Worm (Caenorhabditis elegans) whole organism, young adult: ENCODE measurements around the gene srg-2.

Experiments used
- B0019.2 ChIP-seq: fragments of 200-800 bp; sonication (Bioruptor generic); conservative IDR thresholded peaks from 2 replicates; pipeline ENCODE4 v1.3.6; 2022; ENCODE audit warnings: missing genetic modification reagents, missing genetic modification characterization, missing compliant biosample characterization
- B0336.3 ChIP-seq: fragments of 200-800 bp; sonication (Bioruptor generic); IDR thresholded peaks from 2 replicates; pipeline ENCODE4 v1.3.6; 2022; ENCODE audit warnings: missing genetic modification characterization, missing compliant biosample characterization
- C06A6.2 ChIP-seq: fragments of 200-800 bp; sonication (Bioruptor generic); conservative IDR thresholded peaks from 2 replicates; pipeline ENCODE4 v1.3.6; 2022; ENCODE audit warnings: missing genetic modification characterization, missing compliant biosample characterization
- C17E4.6 ChIP-seq: fragments of 200-800 bp; sonication (Bioruptor generic); IDR thresholded peaks from 2 replicates; pipeline ENCODE4 v1.3.6; 2022; ENCODE audit warnings: missing genetic modification reagents, missing genetic modification characterization, missing compliant biosample characterization
- D2030.7 ChIP-seq: fragments of 200-800 bp; sonication (Bioruptor generic); IDR thresholded peaks from 2 replicates; pipeline ENCODE4 v1.3.6; 2022; ENCODE audit warnings: missing genetic modification reagents, missing genetic modification characterization, missing compliant biosample characterization
- F10E7.11 ChIP-seq: sonication (generic microtip); optimal IDR thresholded peaks from 2 replicates; lab custom pipeline; 2017; ENCODE audit warnings: mild to moderate bottlenecking, missing genetic modification characterization, moderate library complexity, missing compliant biosample characterization
- F23B12.7 ChIP-seq: sonication (generic microtip); optimal IDR thresholded peaks from 2 replicates; lab custom pipeline; 2017; ENCODE audit warnings: missing genetic modification characterization, mild to moderate bottlenecking, missing compliant biosample characterization, antibody characterized with exemption, moderate library complexity; ENCODE audit not compliant: insufficient read depth
- F33H1.4 ChIP-seq: fragments of 200-800 bp; sonication (Bioruptor generic); IDR thresholded peaks from 2 replicates; pipeline ENCODE4 v1.3.6; 2022; ENCODE audit warnings: missing genetic modification reagents, missing genetic modification characterization, missing compliant biosample characterization
- F37B4.10 ChIP-seq: fragments of 200-800 bp; sonication (Bioruptor generic); IDR thresholded peaks from 2 replicates; pipeline ENCODE4 v1.3.6; 2022; ENCODE audit warnings: missing genetic modification characterization, missing compliant biosample characterization
- K11D2.4 ChIP-seq: fragments of 200-800 bp; sonication (Bioruptor generic); IDR thresholded peaks from 2 replicates; pipeline ENCODE4 v1.3.6; 2022; ENCODE audit warnings: missing genetic modification reagents, missing genetic modification characterization, missing compliant biosample characterization
- T07F8.4 ChIP-seq: sonication (generic microtip); optimal IDR thresholded peaks from 2 replicates; lab custom pipeline; 2016; ENCODE audit warnings: mild to moderate bottlenecking, missing genetic modification characterization, moderate library complexity, missing compliant biosample characterization
- T26A5.8 ChIP-seq: sonication (generic microtip); optimal IDR thresholded peaks from 2 replicates; lab custom pipeline; 2016; ENCODE audit warnings: missing genetic modification characterization, missing compliant biosample characterization
- Y53F4B.3 ChIP-seq: fragments of 200-800 bp; sonication (Bioruptor generic); IDR thresholded peaks from 2 replicates; pipeline ENCODE4 v1.3.6; 2022; ENCODE audit warnings: missing genetic modification reagents, missing genetic modification characterization, missing compliant biosample characterization
- Y67H2A.10 ChIP-seq: fragments of 200-800 bp; sonication (Bioruptor generic); conservative IDR thresholded peaks from 2 replicates; pipeline ENCODE4 v1.3.6; 2022; ENCODE audit warnings: missing genetic modification reagents, missing genetic modification characterization, missing compliant biosample characterization
- Y79H2A.3 ChIP-seq: fragments of 200-800 bp; sonication (Bioruptor generic); conservative IDR thresholded peaks from 2 replicates; pipeline ENCODE4 v1.3.6; 2022; ENCODE audit warnings: missing genetic modification reagents, missing genetic modification characterization, missing compliant biosample characterization
- akir-1 ChIP-seq: fragments of 200-800 bp; sonication (Bioruptor generic); optimal IDR thresholded peaks from 2 replicates; lab custom pipeline; 2018; ENCODE audit warnings: mild to moderate bottlenecking, missing genetic modification characterization, moderate library complexity, missing compliant biosample characterization
- attf-5 ChIP-seq: fragments of 200-800 bp; sonication (Bioruptor generic); optimal IDR thresholded peaks from 2 replicates; lab custom pipeline; 2018; ENCODE audit warnings: mild to moderate bottlenecking, missing genetic modification characterization, missing compliant biosample characterization
- bed-2 ChIP-seq: fragments of 200-800 bp; sonication (Bioruptor generic); IDR thresholded peaks from 2 replicates; pipeline ENCODE4 v1.3.6; 2022; ENCODE audit warnings: missing genetic modification reagents, missing genetic modification characterization, missing compliant biosample characterization
- ccch-3 ChIP-seq: fragments of 200-800 bp; sonication (Bioruptor generic); optimal IDR thresholded peaks from 2 replicates; lab custom pipeline; 2018; ENCODE audit warnings: mild to moderate bottlenecking, missing genetic modification characterization, missing compliant biosample characterization
- ceh-27 ChIP-seq: fragments of 200-800 bp; sonication (Bioruptor generic); optimal IDR thresholded peaks from 2 replicates; lab custom pipeline; 2018; ENCODE audit warnings: mild to moderate bottlenecking, missing genetic modification characterization, moderate library complexity, missing compliant biosample characterization
- chd-7 ChIP-seq: sonication (generic microtip); optimal IDR thresholded peaks from 2 replicates; lab custom pipeline; 2016; ENCODE audit warnings: mild to moderate bottlenecking, missing genetic modification characterization, moderate library complexity, missing compliant biosample characterization
- dpl-1 ChIP-seq: fragments of 150-350 bp; optimal IDR thresholded peaks from 2 replicates; lab custom pipeline; 2014; ENCODE audit warnings: missing biosample characterization, missing genetic modification reagents, missing genetic modification characterization
- efl-1 ChIP-seq: fragments of 150-350 bp; optimal IDR thresholded peaks from 2 replicates; lab custom pipeline; 2014; ENCODE audit warnings: missing biosample characterization, missing genetic modification reagents, missing genetic modification characterization
- him-1 ChIP-seq: sonication (generic microtip); optimal IDR thresholded peaks from 2 replicates; lab custom pipeline; 2016; ENCODE audit warnings: missing genotype, missing genetic modification reagents, missing genetic modification characterization, missing compliant biosample characterization
- hlh-12 ChIP-seq: sonication (generic microtip); optimal IDR thresholded peaks from 2 replicates; lab custom pipeline; 2016; ENCODE audit warnings: missing genetic modification characterization, missing compliant biosample characterization
- hmg-1.2 ChIP-seq: fragments of 200-800 bp; sonication (Bioruptor generic); IDR thresholded peaks from 2 replicates; pipeline ENCODE4 v1.3.6; 2022; ENCODE audit warnings: missing genetic modification reagents, missing genetic modification characterization, missing compliant biosample characterization
- hmg-20 ChIP-seq: fragments of 200-800 bp; sonication (Bioruptor generic); IDR thresholded peaks from 2 replicates; pipeline ENCODE4 v1.3.6; 2022; ENCODE audit warnings: missing genetic modification reagents, missing genetic modification characterization, missing compliant biosample characterization
- let-526 ChIP-seq: fragments of 200-800 bp; sonication (Bioruptor generic); IDR thresholded peaks from 2 replicates; pipeline ENCODE4 v1.3.6; 2022; ENCODE audit warnings: missing genetic modification reagents, missing genetic modification characterization, missing compliant biosample characterization
- madf-6 ChIP-seq: fragments of 200-800 bp; sonication (Bioruptor generic); IDR thresholded peaks from 2 replicates; pipeline ENCODE4 v1.3.6; 2022; ENCODE audit warnings: missing genetic modification reagents, missing genetic modification characterization, missing compliant biosample characterization
- madf-8 ChIP-seq: fragments of 200-800 bp; sonication (Bioruptor generic); conservative IDR thresholded peaks from 2 replicates; pipeline ENCODE4 v1.3.6; 2022; ENCODE audit warnings: missing genetic modification reagents, missing genetic modification characterization, missing compliant biosample characterization
- mcd-1 ChIP-seq: fragments of 200-800 bp; sonication (Bioruptor generic); IDR thresholded peaks from 2 replicates; pipeline ENCODE4 v1.3.6; 2022; ENCODE audit warnings: missing genetic modification reagents, missing genetic modification characterization, missing compliant biosample characterization
- mel-28 ChIP-seq: sonication (generic microtip); optimal IDR thresholded peaks from 2 replicates; lab custom pipeline; 2016; ENCODE audit warnings: borderline replicate concordance, mild to moderate bottlenecking, missing genetic modification characterization, missing compliant biosample characterization
- pbrm-1 ChIP-seq: fragments of 200-800 bp; sonication (Bioruptor generic); IDR thresholded peaks from 2 replicates; pipeline ENCODE4 v1.3.6; 2022; ENCODE audit warnings: missing genetic modification reagents, missing genetic modification characterization, missing compliant biosample characterization
- pha-4 ChIP-seq: fragments of 150-350 bp; sonication (generic microtip); optimal IDR thresholded peaks from 2 replicates; lab custom pipeline; 2014; ENCODE audit warnings: missing biosample characterization, missing genetic modification reagents, missing genetic modification characterization
- repo-1 ChIP-seq: sonication (generic microtip); optimal IDR thresholded peaks from 2 replicates; lab custom pipeline; 2017; ENCODE audit warnings: mild to moderate bottlenecking, missing genetic modification characterization, missing compliant biosample characterization
- rpc-1 ChIP-seq, 2 experiments: fragments of 150-350 bp in 1 of 2; sonication (generic microtip) in 1 of 2; optimal IDR thresholded peaks; 2 replicates each; lab custom pipeline; 2014 to 2018; ENCODE audit warnings: missing biosample characterization in 1 of 2, missing genetic modification characterization in 1 of 2, missing genetic modification reagents in 1 of 2, missing genotype in 1 of 2
- sdz-38 ChIP-seq: sonication (generic microtip); optimal IDR thresholded peaks from 2 replicates; lab custom pipeline; 2016; ENCODE audit warnings: missing genotype, missing genetic modification characterization, missing compliant biosample characterization
- snpc-1.3 ChIP-seq: sonication (generic microtip); optimal IDR thresholded peaks from 2 replicates; lab custom pipeline; 2017; ENCODE audit warnings: missing genetic modification characterization, mild to moderate bottlenecking, missing compliant biosample characterization, antibody characterized with exemption, moderate library complexity, missing genotype, missing genetic modification reagents; ENCODE audit not compliant: insufficient read depth
- tbx-9 ChIP-seq: sonication (generic microtip); optimal IDR thresholded peaks from 2 replicates; lab custom pipeline; 2016; ENCODE audit warnings: borderline replicate concordance, missing genetic modification characterization, inconsistent platforms, missing compliant biosample characterization
- zfh-2 ChIP-seq: fragments of 200-800 bp; sonication (Bioruptor generic); conservative IDR thresholded peaks from 2 replicates; pipeline ENCODE4 v1.3.6; 2022; ENCODE audit warnings: missing genetic modification reagents, missing genetic modification characterization, missing compliant biosample characterization
- ztf-28 ChIP-seq: fragments of 200-800 bp; sonication (Bioruptor generic); IDR thresholded peaks from 2 replicates; pipeline ENCODE4 v1.3.6; 2022; ENCODE audit warnings: missing genetic modification reagents, missing genetic modification characterization, missing compliant biosample characterization
- ztf-3 ChIP-seq: fragments of 200-800 bp; sonication (Bioruptor generic); optimal IDR thresholded peaks from 2 replicates; lab custom pipeline; 2018; ENCODE audit warnings: mild to moderate bottlenecking, missing genetic modification characterization, missing compliant biosample characterization

Gene srg-2

ce11 chrIII:6230870-6231269, 29.1 kb downstream of the srg-2 start, which contains the start of gene esyt-2:
esyt-2 (minus strand) TSS chrIII:6230970.
- TF ChIP-seq ceh-27 (GFP tag; lab: Kevin White, UChicago) (no peak), F23B12.7 (no peak), Y67H2A.10 (GFP tag; lab: Robert Waterston, UW) (no peak), ztf-28 (GFP tag; lab: Robert Waterston, UW) (no peak), Y53F4B.3 (GFP tag; lab: Robert Waterston, UW) (no peak), zfh-2 (no peak), akir-1 (no peak), ztf-3 (GFP tag; lab: Kevin White, UChicago) (no peak), let-526 (no peak), F10E7.11 (tag; lab: Kevin White, UChicago) (no peak), C17E4.6 (GFP tag; lab: Robert Waterston, UW) (no peak)

- TF ChIP-seq hmg-1.2 (GFP tag; lab: Robert Waterston, UW) (peak; percentile 82), mcd-1 (no peak), C17E4.6 (GFP tag; lab: Robert Waterston, UW) (no peak), attf-5 (GFP tag; lab: Kevin White, UChicago) (no peak), T26A5.8 (tag; lab: Kevin White, UChicago) (no peak), Y53F4B.3 (GFP tag; lab: Robert Waterston, UW) (no peak)
These were observed 38.6 kb downstream of the srg-2 start for ce11 chrIII:6221403-6221802.

ce11 chrIII:6216833-6217466, 43.1 kb downstream of the srg-2 start, which contains the start of gene hot-4:
hot-4 (plus strand) TSS chrIII:6217416.
- TF ChIP-seq madf-8 (peak; percentile 31; the same call in 1 of the 2 replicates), efl-1 (peak; percentile 66), F37B4.10 (no peak), F33H1.4 (GFP tag; lab: Robert Waterston, UW) (peak; percentile 18; the same call in 1 of the 2 replicates), mel-28 (no peak), madf-6 (peak; percentile 84), dpl-1 (GFP tag; lab: Kevin White, UChicago) (peak; percentile 19), pbrm-1 (GFP tag; lab: Robert Waterston, UW) (no peak), him-1 (no peak), pha-4 (no peak), C06A6.2 (GFP tag; lab: Robert Waterston, UW) (no peak), T26A5.8 (tag; lab: Kevin White, UChicago) (no peak)

- TF ChIP-seq bed-2 (no peak), repo-1 (tag; lab: Kevin White, UChicago) (no peak), tbx-9 (tag; lab: Kevin White, UChicago) (no peak), rpc-1 (optimal IDR thresholded peaks at IDR 0.05; lab: Kevin White, UChicago) (no peak), rpc-1 (tag; optimal IDR thresholded peaks at IDR 0.05; lab: Kevin White, UChicago) (no peak)
These were observed 44.1 kb downstream of the srg-2 start for ce11 chrIII:6215943-6216342.

ce11 chrIII:6215476-6215875, 44.5 kb downstream of the srg-2 start, which contains the start of gene C23G10.11:
C23G10.11 (minus strand) TSS chrIII:6215576.
- TF ChIP-seq dpl-1 (GFP tag; lab: Kevin White, UChicago) (no peak), hlh-12 (tag; lab: Kevin White, UChicago) (no peak), snpc-1.3 (no peak), chd-7 (tag; lab: Kevin White, UChicago) (no peak), ccch-3 (GFP tag; lab: Kevin White, UChicago) (no peak), B0019.2 (GFP tag; lab: Robert Waterston, UW) (no peak), sdz-38 (tag; lab: Kevin White, UChicago) (no peak), Y79H2A.3 (GFP tag; lab: Robert Waterston, UW) (no peak), hmg-20 (no peak), Y67H2A.10 (GFP tag; lab: Robert Waterston, UW) (no peak), K11D2.4 (GFP tag; lab: Robert Waterston, UW) (no peak), T07F8.4 (tag; lab: Kevin White, UChicago) (no peak), madf-8 (no peak), D2030.7 (no peak), B0336.3 (GFP tag; lab: Robert Waterston, UW) (no peak)
- TF ChIP-seq, all 124 proteins: peak for 0
